Worm (Caenorhabditis elegans) whole organism, L1 larva: ENCODE data around the gene srv-15.

ENCODE experiments used
- C04F5.9 ChIP-seq: sonication (generic microtip); optimal IDR thresholded peaks from 2 replicates; lab custom pipeline; 2016; ENCODE audit warnings: missing genetic modification characterization, missing compliant biosample characterization
- F16B12.6 ChIP-seq: fragments of 150-350 bp; optimal IDR thresholded peaks from 2 replicates; lab custom pipeline; 2014; ENCODE audit warnings: missing biosample characterization, missing genetic modification characterization
- blmp-1 ChIP-seq: fragments of 150-350 bp; optimal IDR thresholded peaks from 2 replicates; lab custom pipeline; 2014; ENCODE audit warnings: missing biosample characterization, missing genetic modification characterization
- ceh-8 ChIP-seq: fragments of 200-800 bp; sonication (Bioruptor generic); optimal IDR thresholded peaks from 2 replicates; lab custom pipeline; 2018; ENCODE audit warnings: mild to moderate bottlenecking, missing genetic modification characterization, moderate library complexity, missing compliant biosample characterization
- ceh-82 ChIP-seq, 3 experiments: fragments of 150-350 bp in 1 of 3; sonication (generic microtip) in 2 of 3; optimal IDR thresholded peaks; 2 replicates each; lab custom pipeline; 2014 to 2017; ENCODE audit warnings: missing biosample characterization in 3 of 3, missing genetic modification characterization in 3 of 3
- dsc-1 ChIP-seq: sonication (generic microtip); optimal IDR thresholded peaks from 2 replicates; lab custom pipeline; 2016; ENCODE audit warnings: mild to moderate bottlenecking, missing genetic modification characterization, missing compliant biosample characterization
- efl-1 ChIP-seq, 4 experiments: fragments of 150-350 bp; optimal IDR thresholded peaks in 3 of 4; peaks in 1 of 4; 1 replicate in 1 of 4; 2 replicates in 3 of 4; lab custom pipeline; 2014; ENCODE audit warnings: missing biosample characterization in 2 of 4, missing genetic modification characterization in 2 of 4, missing genetic modification reagents in 2 of 4
- egl-27 ChIP-seq, 2 experiments: fragments of 150-350 bp in 1 of 2; sonication (generic microtip); optimal IDR thresholded peaks; 3 replicates each; lab custom pipeline; 2017 to 2018; ENCODE audit warnings: missing biosample characterization in 2 of 2, missing genetic modification characterization in 2 of 2, missing genetic modification reagents in 2 of 2
- elt-2 ChIP-seq: sonication (generic microtip); optimal IDR thresholded peaks from 2 replicates; lab custom pipeline; 2016; ENCODE audit warnings: missing genetic modification characterization, mild to moderate bottlenecking, inconsistent platforms, missing compliant biosample characterization, missing genetic modification reagents
- elt-3 ChIP-seq, 6 experiments: fragments of 150-350 bp in 1 of 6; sonication (generic microtip); optimal IDR thresholded peaks; 2 replicates each; lab custom pipeline; 2017 to 2018; ENCODE audit warnings: missing biosample characterization in 6 of 6, missing genetic modification characterization in 6 of 6, inconsistent platforms in 1 of 6
- ets-5 ChIP-seq: fragments of 200-800 bp; sonication (Bioruptor generic); IDR thresholded peaks from 2 replicates; pipeline ENCODE4 v1.3.6; 2022; ENCODE audit warnings: missing genetic modification characterization, missing compliant biosample characterization
- grh-1 ChIP-seq: fragments of 200-800 bp; sonication (Bioruptor generic); IDR thresholded peaks from 2 replicates; pipeline ENCODE4 v1.3.6; 2022; ENCODE audit warnings: missing genetic modification reagents, missing genetic modification characterization, missing compliant biosample characterization
- hlh-17 ChIP-seq: fragments of 200-800 bp; sonication (Bioruptor generic); optimal IDR thresholded peaks from 2 replicates; lab custom pipeline; 2018; ENCODE audit warnings: missing genetic modification characterization, mild to moderate bottlenecking, missing compliant biosample characterization, moderate library complexity, borderline replicate concordance
- irx-1 ChIP-seq: sonication (generic microtip); optimal IDR thresholded peaks from 2 replicates; lab custom pipeline; 2016; ENCODE audit warnings: missing genetic modification characterization, missing compliant biosample characterization
- isw-1 ChIP-seq: fragments of 200-800 bp; sonication (Bioruptor generic); IDR thresholded peaks from 2 replicates; pipeline ENCODE4 v1.3.6; 2022; ENCODE audit warnings: missing genetic modification characterization, missing compliant biosample characterization
- jun-1 ChIP-seq: fragments of 150-350 bp; optimal IDR thresholded peaks from 2 replicates; lab custom pipeline; 2014; ENCODE audit warnings: missing biosample characterization, missing genetic modification reagents, missing genetic modification characterization
- lin-14 ChIP-seq: fragments of 200-800 bp; sonication (Bioruptor generic); optimal IDR thresholded peaks from 2 replicates; lab custom pipeline; 2018; ENCODE audit warnings: mild to moderate bottlenecking, missing genetic modification characterization, moderate library complexity, missing compliant biosample characterization
- lin-15B ChIP-seq: fragments of 150-350 bp; sonication (generic microtip); optimal IDR thresholded peaks from 3 replicates; lab custom pipeline; 2014; ENCODE audit warnings: missing biosample characterization, missing genetic modification characterization
- lin-35 ChIP-seq, 2 experiments: fragments of 150-350 bp; optimal IDR thresholded peaks; 2 replicates each; lab custom pipeline; 2014; ENCODE audit warnings: missing biosample characterization in 2 of 2, missing genetic modification characterization in 2 of 2, missing genetic modification reagents in 2 of 2
- mab-9 ChIP-seq: fragments of 200-800 bp; sonication (Bioruptor generic); IDR thresholded peaks from 2 replicates; pipeline ENCODE4 v1.3.6; 2022; ENCODE audit warnings: missing genetic modification reagents, missing genetic modification characterization, missing compliant biosample characterization
- mef-2 ChIP-seq: fragments of 150-350 bp; optimal IDR thresholded peaks from 2 replicates; lab custom pipeline; 2014; ENCODE audit warnings: missing biosample characterization, missing genetic modification characterization
- nhr-11 ChIP-seq: fragments of 150-350 bp; optimal IDR thresholded peaks from 2 replicates; lab custom pipeline; 2014; ENCODE audit warnings: missing biosample characterization, missing genetic modification characterization
- nhr-20 ChIP-seq: sonication (generic microtip); optimal IDR thresholded peaks from 2 replicates; lab custom pipeline; 2016; ENCODE audit warnings: mild to moderate bottlenecking, missing genetic modification characterization, missing compliant biosample characterization
- nhr-237 ChIP-seq: fragments of 150-350 bp; optimal IDR thresholded peaks from 2 replicates; lab custom pipeline; 2014; ENCODE audit warnings: missing biosample characterization, missing genetic modification characterization
- nhr-28 ChIP-seq: fragments of 150-350 bp; optimal IDR thresholded peaks from 2 replicates; lab custom pipeline; 2014; ENCODE audit warnings: missing biosample characterization, missing genetic modification characterization
- nhr-76 ChIP-seq: sonication (generic microtip); optimal IDR thresholded peaks from 2 replicates; lab custom pipeline; 2017; ENCODE audit warnings: missing biosample characterization, missing genetic modification characterization
- nhr-77 ChIP-seq: fragments of 150-350 bp; optimal IDR thresholded peaks from 2 replicates; lab custom pipeline; 2014; ENCODE audit warnings: missing biosample characterization, missing genetic modification characterization
- nhr-85 ChIP-seq: sonication (generic microtip); peaks from one replicate; lab custom pipeline; 2016; ENCODE audit warnings: missing genetic modification characterization, inconsistent platforms, missing compliant biosample characterization
- nhr-90 ChIP-seq: sonication (generic microtip); optimal IDR thresholded peaks from 2 replicates; lab custom pipeline; 2016; ENCODE audit warnings: mild to moderate bottlenecking, missing genetic modification characterization, missing compliant biosample characterization; ENCODE audit not compliant: poor library complexity
- pag-3 ChIP-seq: sonication (generic microtip); optimal IDR thresholded peaks from 2 replicates; lab custom pipeline; 2017; ENCODE audit warnings: missing genetic modification characterization, mild to moderate bottlenecking, missing compliant biosample characterization, antibody characterized with exemption, borderline replicate concordance; ENCODE audit not compliant: insufficient read depth
- pax-3 ChIP-seq: fragments of 200-800 bp; sonication (Bioruptor generic); optimal IDR thresholded peaks from 2 replicates; lab custom pipeline; 2018; ENCODE audit warnings: mild to moderate bottlenecking, missing genetic modification characterization, moderate library complexity, missing compliant biosample characterization
- pqm-1 ChIP-seq: sonication (generic microtip); optimal IDR thresholded peaks from 3 replicates; lab custom pipeline; 2017; ENCODE audit warnings: missing biosample characterization, missing genetic modification characterization
- snpc-4 ChIP-seq: fragments of 150-350 bp; optimal IDR thresholded peaks from 2 replicates; lab custom pipeline; 2014; ENCODE audit warnings: missing biosample characterization, missing genetic modification characterization
- sptf-1 ChIP-seq: fragments of 150-350 bp; optimal IDR thresholded peaks from 2 replicates; lab custom pipeline; 2014; ENCODE audit warnings: missing biosample characterization, missing genetic modification characterization
- sup-37 ChIP-seq: fragments of 200-800 bp; sonication (Bioruptor generic); optimal IDR thresholded peaks from 2 replicates; lab custom pipeline; 2018; ENCODE audit warnings: mild to moderate bottlenecking, missing genetic modification characterization, missing compliant biosample characterization
- unc-130 ChIP-seq: fragments of 150-350 bp; optimal IDR thresholded peaks from 2 replicates; lab custom pipeline; 2017; ENCODE audit warnings: missing biosample characterization, missing genetic modification characterization, inconsistent platforms
- unc-86 ChIP-seq: sonication (generic microtip); optimal IDR thresholded peaks from 2 replicates; lab custom pipeline; 2016; ENCODE audit warnings: missing genetic modification characterization, missing compliant biosample characterization
- vab-15 ChIP-seq: sonication (generic microtip); optimal IDR thresholded peaks from 2 replicates; lab custom pipeline; 2017; ENCODE audit warnings: missing genotype, mild to moderate bottlenecking, missing genetic modification characterization, missing compliant biosample characterization
- ztf-11 ChIP-seq, 2 experiments: sonication (generic microtip); optimal IDR thresholded peaks; 2 replicates each; lab custom pipeline; 2016 to 2017; ENCODE audit warnings: missing genetic modification characterization in 2 of 2, missing biosample characterization in 1 of 2, missing compliant biosample characterization in 1 of 2
- ztf-4 ChIP-seq: fragments of 150-350 bp; optimal IDR thresholded peaks from 2 replicates; lab custom pipeline; 2014; ENCODE audit warnings: missing biosample characterization, missing genetic modification characterization

Gene srv-15

DNA sequence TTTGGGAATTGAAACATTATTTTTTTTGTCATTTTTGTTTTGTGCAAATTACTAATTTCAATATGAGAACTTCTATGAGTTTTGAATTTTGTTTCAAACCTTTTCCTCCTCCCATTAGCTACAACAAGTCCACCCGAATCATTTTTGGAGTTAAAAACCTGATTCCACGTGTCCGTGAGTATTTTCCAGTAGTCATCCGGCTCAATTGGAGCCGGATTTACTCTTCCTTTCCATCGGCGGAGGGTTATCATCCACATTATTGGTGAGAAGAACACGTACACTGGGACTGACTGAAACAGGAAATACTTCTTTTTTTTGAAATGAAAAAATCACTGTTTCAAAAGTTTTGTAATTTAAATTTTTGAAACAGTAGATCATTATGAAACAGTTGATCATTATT, 16.6 kb downstream of the srv-15 start:
- TF ChIP-seq ets-5 (GFP tag; lab: Robert Waterston, UW), result no peak
- no peak for TF ChIP-seq grh-1 (GFP tag; lab: Robert Waterston, UW)
- no peak for TF ChIP-seq vab-15 (tag; lab: Kevin White, UChicago)
- TF ChIP-seq efl-1 (optimal IDR thresholded peaks at IDR 0.05; lab: Kevin White, UChicago), result no peak
- TF ChIP-seq efl-1 (GFP tag; optimal IDR thresholded peaks at IDR 0.05 in 1 of 2; lab: Kevin White, UChicago), result peak in 1 of 2 experiments; percentile 5
- no peak for TF ChIP-seq isw-1 (GFP tag; lab: Robert Waterston, UW)

DNA sequence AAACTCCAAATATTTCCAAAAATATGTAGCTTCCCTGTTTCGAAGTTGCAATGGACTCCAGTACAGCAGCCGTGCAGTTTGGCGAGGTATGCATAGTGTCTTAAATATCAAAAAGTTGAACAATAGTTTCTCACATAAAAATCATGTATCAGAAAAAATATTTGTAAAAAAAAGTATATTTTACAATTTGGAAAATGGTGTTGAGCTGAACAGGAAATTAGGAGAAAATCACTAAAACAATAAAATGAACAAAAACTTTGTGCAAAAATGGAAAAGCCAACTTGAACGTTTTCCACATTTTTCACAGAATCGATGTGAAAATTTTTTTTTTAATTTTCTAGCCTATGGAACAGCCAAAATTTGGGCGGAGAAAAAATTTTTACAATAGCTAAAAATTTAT, 20.4 kb downstream of the srv-15 start, which contains the start of gene Y105C5B.8:
TSS of gene Y105C5B.8 (minus strand) at position 101 of the 400 bp plus-strand sequence.
- no peak for TF ChIP-seq pax-3 (tag; lab: Kevin White, UChicago)
- TF ChIP-seq pag-3, result no peak
- TF ChIP-seq unc-86 (tag; lab: Kevin White, UChicago), result no peak
- no peak for TF ChIP-seq pqm-1
- TF ChIP-seq nhr-20 (tag; lab: Kevin White, UChicago), result no peak
- no peak for TF ChIP-seq nhr-76
- TF ChIP-seq nhr-237 (tag; lab: Kevin White, UChicago), result no peak
- TF ChIP-seq nhr-90 (tag; lab: Kevin White, UChicago), result no peak
- no peak for TF ChIP-seq mab-9
- TF ChIP-seq F16B12.6 (tag; lab: Kevin White, UChicago), result no peak
- no peak for TF ChIP-seq lin-14 (GFP tag; lab: Kevin White, UChicago)
- TF ChIP-seq dsc-1 (tag; lab: Kevin White, UChicago), result no peak

DNA sequence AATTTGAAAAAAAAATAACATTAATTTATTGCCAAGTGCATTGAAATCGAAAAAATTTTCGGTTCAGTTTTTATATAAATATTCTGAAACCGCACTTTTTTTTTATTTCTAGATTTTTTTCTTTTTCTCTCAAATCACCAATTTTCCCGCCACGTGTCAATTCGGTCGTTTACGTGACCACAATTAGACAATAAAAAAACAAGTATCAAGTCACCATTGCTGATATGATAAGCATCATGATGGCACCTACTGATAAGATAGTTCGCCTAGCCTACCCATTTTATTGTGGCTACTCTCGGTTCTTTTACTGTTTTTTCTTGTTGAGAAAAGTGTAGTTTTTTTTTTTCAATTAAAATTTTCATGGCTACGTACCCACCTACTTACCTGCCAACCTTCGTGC, 23.4 kb downstream of the srv-15 start:
- TF ChIP-seq nhr-20 (tag; lab: Kevin White, UChicago) (peak; percentile 56), unc-130 (tag; lab: Kevin White, UChicago) (no peak), jun-1 (tag; lab: Kevin White, UChicago) (no peak), lin-15B (tag; lab: Kevin White, UChicago) (no peak), nhr-85 (no peak), pqm-1 (peak; percentile 12), ceh-8 (GFP tag; lab: Kevin White, UChicago) (no peak), mef-2 (tag; lab: Kevin White, UChicago) (no peak), blmp-1 (tag; lab: Kevin White, UChicago) (no peak), egl-27 (tag; optimal IDR thresholded peaks at IDR 0.05; lab: Kevin White, UChicago) (no peak), hlh-17 (GFP tag; lab: Kevin White, UChicago) (no peak), nhr-90 (tag; lab: Kevin White, UChicago) (peak; percentile 12), C04F5.9 (no peak), sup-37 (no peak), ztf-11 (tag; optimal IDR thresholded peaks at IDR 0.05; lab: Kevin White, UChicago) (no peak), elt-2 (tag; lab: Kevin White, UChicago) (peak; percentile 82), irx-1 (no peak), snpc-4 (tag; lab: Kevin White, UChicago) (no peak), ceh-82 (tag; optimal IDR thresholded peaks at IDR 0.05; lab: Kevin White, UChicago) (no peak), elt-3 (tag; optimal IDR thresholded peaks at IDR 0.05; lab: Kevin White, UChicago) (peak; percentile 11 to 97 (median 89)), ztf-4 (tag; lab: Kevin White, UChicago) (no peak), grh-1 (GFP tag; lab: Robert Waterston, UW) (no peak), nhr-77 (tag; lab: Kevin White, UChicago) (no peak), nhr-11 (tag; lab: Kevin White, UChicago) (no peak), sptf-1 (tag; lab: Kevin White, UChicago) (no peak), lin-35 (GFP tag; optimal IDR thresholded peaks at IDR 0.05; lab: Kevin White, UChicago) (peak in 1 of 2 experiments; percentile 32), unc-86 (tag; lab: Kevin White, UChicago) (no peak), vab-15 (tag; lab: Kevin White, UChicago) (no peak), nhr-28 (tag; lab: Kevin White, UChicago) (no peak)
